ENCODE assay signal across 1 fruit fly cellular context in the genomic region with DNA sequence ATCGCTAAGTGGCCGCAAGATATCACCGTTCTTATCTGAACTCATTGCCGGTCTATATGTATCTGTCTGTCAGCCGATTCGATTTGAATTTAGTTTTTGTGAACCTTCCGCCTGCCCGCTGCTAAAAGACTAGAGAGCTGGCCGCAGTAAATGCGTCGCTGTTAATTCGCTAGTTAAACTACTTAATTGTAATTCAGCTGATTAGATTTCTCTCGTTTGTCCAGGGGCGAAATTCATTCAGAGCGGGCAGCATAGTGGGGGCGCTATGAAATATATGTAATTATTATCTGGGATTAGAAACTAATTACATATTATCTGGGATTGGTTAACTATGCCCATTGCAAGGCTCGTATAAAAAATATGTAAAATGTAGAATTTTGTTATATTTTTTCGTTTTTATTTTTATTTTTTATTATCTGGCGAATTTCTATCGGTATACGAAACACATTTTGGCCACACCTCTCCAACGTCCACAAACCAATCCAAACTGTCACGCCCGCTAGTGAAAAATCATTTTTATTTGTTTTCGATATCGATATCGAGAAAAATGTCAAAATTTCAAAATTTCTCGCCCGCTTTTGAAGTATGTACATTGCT.
TF ChIP-seq lines count a peak whose summit lies in the region.

Gene CG14615, minus strand, starts transcription at position 301 of the 597 bp plus-strand sequence.
Gene tilB, plus strand, starts transcription at position 547 of the 597 bp plus-strand sequence.

TF ChIP-seq in whole organism, embryonic, 481 proteins besides CTCF, POLR2A, EP300 and RAD21 (continued from another document):
- TF ChIP-seq C15 (GFP tag; IDR thresholded peaks at IDR 0.05; lab: Robert Waterston, UW) (no peak), CG8478 (optimal IDR thresholded peaks at IDR 0.05; lab: Kevin White, UChicago) (no peak), exex (tag; optimal IDR thresholded peaks at IDR 0.05; lab: Kevin White, UChicago) (peak; percentile 99), dysf (GFP tag; IDR thresholded peaks at IDR 0.05; lab: Robert Waterston, UW) (0 out of 3 replicates have a peak, but pooled peaks have one; percentile 18), p53 (GFP tag; optimal IDR thresholded peaks at IDR 0.05; lab: Kevin White, UChicago) (no peak), MBD-R2 (GFP tag; IDR thresholded peaks at IDR 0.05; lab: Robert Waterston, UW) (peak; percentile 29; the same call in 1 of the 2 replicates), sug (tag; optimal IDR thresholded peaks at IDR 0.05; lab: Kevin White, UChicago) (peak; percentile 49), lab (GFP tag; optimal IDR thresholded peaks at IDR 0.05; lab: Kevin White, UChicago) (no peak), D (optimal IDR thresholded peaks at IDR 0.05; lab: Kevin White, UChicago) (no peak), D (GFP tag; optimal IDR thresholded peaks at IDR 0.05; lab: Kevin White, UChicago) (no peak), sim (GFP tag; IDR thresholded peaks at IDR 0.05; lab: Robert Waterston, UW) (no peak), kay (GFP tag; optimal IDR thresholded peaks at IDR 0.05; lab: Kevin White, UChicago) (no peak), BEAF-32 (GFP tag; optimal IDR thresholded peaks at IDR 0.05; lab: Kevin White, UChicago) (peak; percentile 25), Med (GFP tag; lab: Kevin White, UChicago) (peak; percentile 87), aop (GFP tag; IDR thresholded peaks at IDR 0.05; lab: Robert Waterston, UW) (no peak), CG5245 (GFP tag; optimal IDR thresholded peaks at IDR 0.05; lab: Kevin White, UChicago) (no peak), CG8290 (GFP tag; optimal IDR thresholded peaks at IDR 0.05; lab: Kevin White, UChicago) (no peak), CG8290 (tag; optimal IDR thresholded peaks at IDR 0.05; lab: Kevin White, UChicago) (no peak), Ravus (GFP tag; IDR thresholded peaks at IDR 0.05; lab: Robert Waterston, UW) (no peak)
